Worm (Caenorhabditis elegans) whole organism, L1 larva: ENCODE results near the gene F55F10.3.
A peak's percentile ranks its signal among the peaks of the same experiment; 100 is the strongest.

Experiments used
- C04F5.9 ChIP-seq: sonication (generic microtip); optimal IDR thresholded peaks from 2 replicates; lab custom pipeline; 2016; ENCODE audit warnings: missing genetic modification characterization, missing compliant biosample characterization
- C16A3.4 ChIP-seq: fragments of 150-350 bp; optimal IDR thresholded peaks from 2 replicates; lab custom pipeline; 2014; ENCODE audit warnings: missing biosample characterization, missing genetic modification characterization
- Y116A8C.19 ChIP-seq: sonication (generic microtip); optimal IDR thresholded peaks from 2 replicates; lab custom pipeline; 2016; ENCODE audit warnings: missing compliant biosample characterization, missing genetic modification characterization, borderline replicate concordance
- aly-2 ChIP-seq: fragments of 150-350 bp; optimal IDR thresholded peaks from 2 replicates; lab custom pipeline; 2014; ENCODE audit warnings: missing biosample characterization, missing genetic modification characterization
- ama-1 ChIP-seq: fragments of 150-350 bp; optimal IDR thresholded peaks from 2 replicates; lab custom pipeline; 2014
- blmp-1 ChIP-seq: fragments of 150-350 bp; optimal IDR thresholded peaks from 2 replicates; lab custom pipeline; 2014; ENCODE audit warnings: missing biosample characterization, missing genetic modification characterization
- ceh-8 ChIP-seq: fragments of 200-800 bp; sonication (Bioruptor generic); optimal IDR thresholded peaks from 2 replicates; lab custom pipeline; 2018; ENCODE audit warnings: mild to moderate bottlenecking, missing genetic modification characterization, moderate library complexity, missing compliant biosample characterization
- ceh-82 ChIP-seq, 3 experiments: fragments of 150-350 bp in 1 of 3; sonication (generic microtip) in 2 of 3; optimal IDR thresholded peaks; 2 replicates each; lab custom pipeline; 2014 to 2017; ENCODE audit warnings: missing biosample characterization in 3 of 3, missing genetic modification characterization in 3 of 3
- ceh-90 ChIP-seq: sonication (generic microtip); optimal IDR thresholded peaks from 2 replicates; lab custom pipeline; 2016; ENCODE audit warnings: missing genetic modification characterization, missing compliant biosample characterization
- ces-1 ChIP-seq: fragments of 150-350 bp; optimal IDR thresholded peaks from 2 replicates; lab custom pipeline; 2014; ENCODE audit warnings: missing biosample characterization, missing genetic modification reagents, missing genetic modification characterization
- dpl-1 ChIP-seq, 3 experiments: fragments of 150-350 bp in 2 of 3; sonication (generic microtip) in 1 of 3; optimal IDR thresholded peaks; 2 replicates each; lab custom pipeline; 2014 to 2017; ENCODE audit warnings: missing biosample characterization in 3 of 3, missing genetic modification characterization in 3 of 3, missing genetic modification reagents in 3 of 3
- dsc-1 ChIP-seq: sonication (generic microtip); optimal IDR thresholded peaks from 2 replicates; lab custom pipeline; 2016; ENCODE audit warnings: mild to moderate bottlenecking, missing genetic modification characterization, missing compliant biosample characterization
- efl-1 ChIP-seq, 4 experiments: fragments of 150-350 bp; optimal IDR thresholded peaks in 3 of 4; peaks in 1 of 4; 1 replicate in 1 of 4; 2 replicates in 3 of 4; lab custom pipeline; 2014; ENCODE audit warnings: missing biosample characterization in 2 of 4, missing genetic modification characterization in 2 of 4, missing genetic modification reagents in 2 of 4
- egl-13 ChIP-seq: sonication (generic microtip); optimal IDR thresholded peaks from 2 replicates; lab custom pipeline; 2016; ENCODE audit warnings: missing genotype, missing genetic modification reagents, missing genetic modification characterization, missing compliant biosample characterization
- egl-27 ChIP-seq, 2 experiments: fragments of 150-350 bp in 1 of 2; sonication (generic microtip); optimal IDR thresholded peaks; 3 replicates each; lab custom pipeline; 2017 to 2018; ENCODE audit warnings: missing biosample characterization in 2 of 2, missing genetic modification characterization in 2 of 2, missing genetic modification reagents in 2 of 2
- elt-3 ChIP-seq, 6 experiments: fragments of 150-350 bp in 1 of 6; sonication (generic microtip); optimal IDR thresholded peaks; 2 replicates each; lab custom pipeline; 2017 to 2018; ENCODE audit warnings: missing biosample characterization in 6 of 6, missing genetic modification characterization in 6 of 6, inconsistent platforms in 1 of 6
- ets-5 ChIP-seq: fragments of 200-800 bp; sonication (Bioruptor generic); IDR thresholded peaks from 2 replicates; pipeline ENCODE4 v1.3.6; 2022; ENCODE audit warnings: missing genetic modification characterization, missing compliant biosample characterization
- fkh-8 ChIP-seq: sonication (generic microtip); optimal IDR thresholded peaks from 2 replicates; lab custom pipeline; 2016; ENCODE audit warnings: mild to moderate bottlenecking, missing genetic modification characterization, missing compliant biosample characterization
- grh-1 ChIP-seq: fragments of 200-800 bp; sonication (Bioruptor generic); IDR thresholded peaks from 2 replicates; pipeline ENCODE4 v1.3.6; 2022; ENCODE audit warnings: missing genetic modification reagents, missing genetic modification characterization, missing compliant biosample characterization
- hpl-2 ChIP-seq: fragments of 150-350 bp; optimal IDR thresholded peaks from 2 replicates; lab custom pipeline; 2014; ENCODE audit warnings: missing biosample characterization, missing genetic modification reagents, missing genetic modification characterization
- irx-1 ChIP-seq: sonication (generic microtip); optimal IDR thresholded peaks from 2 replicates; lab custom pipeline; 2016; ENCODE audit warnings: missing genetic modification characterization, missing compliant biosample characterization
- isw-1 ChIP-seq: fragments of 200-800 bp; sonication (Bioruptor generic); IDR thresholded peaks from 2 replicates; pipeline ENCODE4 v1.3.6; 2022; ENCODE audit warnings: missing genetic modification characterization, missing compliant biosample characterization
- lin-13 ChIP-seq: fragments of 150-350 bp; optimal IDR thresholded peaks from 2 replicates; lab custom pipeline; 2014; ENCODE audit warnings: missing biosample characterization, missing genetic modification reagents, missing genetic modification characterization
- lin-14 ChIP-seq: fragments of 200-800 bp; sonication (Bioruptor generic); optimal IDR thresholded peaks from 2 replicates; lab custom pipeline; 2018; ENCODE audit warnings: mild to moderate bottlenecking, missing genetic modification characterization, moderate library complexity, missing compliant biosample characterization
- lin-15B ChIP-seq: fragments of 150-350 bp; sonication (generic microtip); optimal IDR thresholded peaks from 3 replicates; lab custom pipeline; 2014; ENCODE audit warnings: missing biosample characterization, missing genetic modification characterization
- lin-35 ChIP-seq, 2 experiments: fragments of 150-350 bp; optimal IDR thresholded peaks; 2 replicates each; lab custom pipeline; 2014; ENCODE audit warnings: missing biosample characterization in 2 of 2, missing genetic modification characterization in 2 of 2, missing genetic modification reagents in 2 of 2
- lir-3 ChIP-seq: sonication (generic microtip); optimal IDR thresholded peaks from 2 replicates; lab custom pipeline; 2016; ENCODE audit warnings: mild to moderate bottlenecking, missing genetic modification characterization, moderate library complexity, missing compliant biosample characterization; ENCODE audit not compliant: poor library complexity
- lsy-2 ChIP-seq, 2 experiments: fragments of 150-350 bp; optimal IDR thresholded peaks; 2 replicates each; lab custom pipeline; 2014; ENCODE audit warnings: missing biosample characterization in 2 of 2, missing genetic modification characterization in 2 of 2
- mdl-1 ChIP-seq, 2 experiments: fragments of 150-350 bp; optimal IDR thresholded peaks; 2 replicates each; lab custom pipeline; 2014 to 2017; ENCODE audit warnings: missing biosample characterization in 2 of 2, missing genetic modification characterization in 2 of 2, inconsistent platforms in 1 of 2
- mep-1 ChIP-seq: fragments of 150-350 bp; optimal IDR thresholded peaks from 2 replicates; lab custom pipeline; 2014; ENCODE audit warnings: missing biosample characterization, missing genetic modification characterization
- nhr-11 ChIP-seq: fragments of 150-350 bp; optimal IDR thresholded peaks from 2 replicates; lab custom pipeline; 2014; ENCODE audit warnings: missing biosample characterization, missing genetic modification characterization
- nhr-20 ChIP-seq: sonication (generic microtip); optimal IDR thresholded peaks from 2 replicates; lab custom pipeline; 2016; ENCODE audit warnings: mild to moderate bottlenecking, missing genetic modification characterization, missing compliant biosample characterization
- nhr-237 ChIP-seq: fragments of 150-350 bp; optimal IDR thresholded peaks from 2 replicates; lab custom pipeline; 2014; ENCODE audit warnings: missing biosample characterization, missing genetic modification characterization
- nhr-47 ChIP-seq: sonication (generic microtip); optimal IDR thresholded peaks from 2 replicates; lab custom pipeline; 2016; ENCODE audit warnings: mild to moderate bottlenecking, missing genetic modification characterization, moderate library complexity, missing compliant biosample characterization
- nhr-84 ChIP-seq: sonication (generic microtip); optimal IDR thresholded peaks from 2 replicates; lab custom pipeline; 2017; ENCODE audit warnings: missing biosample characterization, missing genetic modification characterization
- nhr-85 ChIP-seq: sonication (generic microtip); peaks from one replicate; lab custom pipeline; 2016; ENCODE audit warnings: missing genetic modification characterization, inconsistent platforms, missing compliant biosample characterization
- nhr-90 ChIP-seq: sonication (generic microtip); optimal IDR thresholded peaks from 2 replicates; lab custom pipeline; 2016; ENCODE audit warnings: mild to moderate bottlenecking, missing genetic modification characterization, missing compliant biosample characterization; ENCODE audit not compliant: poor library complexity
- pax-3 ChIP-seq: fragments of 200-800 bp; sonication (Bioruptor generic); optimal IDR thresholded peaks from 2 replicates; lab custom pipeline; 2018; ENCODE audit warnings: mild to moderate bottlenecking, missing genetic modification characterization, moderate library complexity, missing compliant biosample characterization
- pqm-1 ChIP-seq: sonication (generic microtip); optimal IDR thresholded peaks from 3 replicates; lab custom pipeline; 2017; ENCODE audit warnings: missing biosample characterization, missing genetic modification characterization
- rnt-1 ChIP-seq: sonication (generic microtip); optimal IDR thresholded peaks from 2 replicates; lab custom pipeline; 2016; ENCODE audit warnings: mild to moderate bottlenecking, missing genetic modification characterization, moderate library complexity, missing compliant biosample characterization
- skn-1 ChIP-seq: fragments of 150-350 bp; optimal IDR thresholded peaks from 2 replicates; lab custom pipeline; 2014; ENCODE audit warnings: missing biosample characterization, missing genetic modification characterization
- snpc-4 ChIP-seq: fragments of 150-350 bp; optimal IDR thresholded peaks from 2 replicates; lab custom pipeline; 2014; ENCODE audit warnings: missing biosample characterization, missing genetic modification characterization
- snu-23 ChIP-seq: sonication (generic microtip); optimal IDR thresholded peaks from 2 replicates; lab custom pipeline; 2016; ENCODE audit warnings: missing genetic modification characterization, missing compliant biosample characterization
- tbx-2 ChIP-seq: sonication (generic microtip); optimal IDR thresholded peaks from 2 replicates; lab custom pipeline; 2016; ENCODE audit warnings: missing genetic modification characterization, missing compliant biosample characterization
- tlp-1 ChIP-seq: fragments of 150-350 bp; optimal IDR thresholded peaks from 2 replicates; lab custom pipeline; 2014; ENCODE audit warnings: missing biosample characterization, missing genetic modification characterization
- unc-130 ChIP-seq: fragments of 150-350 bp; optimal IDR thresholded peaks from 2 replicates; lab custom pipeline; 2017; ENCODE audit warnings: missing biosample characterization, missing genetic modification characterization, inconsistent platforms
- unc-30 ChIP-seq: sonication (generic microtip); optimal IDR thresholded peaks from 2 replicates; lab custom pipeline; 2017; ENCODE audit warnings: missing biosample characterization, missing genetic modification characterization
- unc-62 ChIP-seq: fragments of 150-350 bp; optimal IDR thresholded peaks from 2 replicates; lab custom pipeline; 2014; ENCODE audit warnings: missing biosample characterization, missing genetic modification reagents, missing genetic modification characterization
- unc-98 ChIP-seq: fragments of 200-800 bp; sonication (Bioruptor generic); IDR thresholded peaks from 2 replicates; pipeline ENCODE4 v1.3.6; 2022; ENCODE audit warnings: missing genetic modification characterization, missing compliant biosample characterization
- vab-15 ChIP-seq: sonication (generic microtip); optimal IDR thresholded peaks from 2 replicates; lab custom pipeline; 2017; ENCODE audit warnings: missing genotype, mild to moderate bottlenecking, missing genetic modification characterization, missing compliant biosample characterization
- xbp-1 ChIP-seq: sonication (generic microtip); optimal IDR thresholded peaks from 2 replicates; lab custom pipeline; 2016; ENCODE audit warnings: missing genetic modification characterization, missing compliant biosample characterization
- zag-1 ChIP-seq: fragments of 150-350 bp; optimal IDR thresholded peaks from 2 replicates; lab custom pipeline; 2014; ENCODE audit warnings: missing biosample characterization, missing genetic modification characterization
- ztf-4 ChIP-seq: fragments of 150-350 bp; optimal IDR thresholded peaks from 2 replicates; lab custom pipeline; 2014; ENCODE audit warnings: missing biosample characterization, missing genetic modification characterization

F55F10.3 gene

ce11 chrIV:4360497-4360896, 744 bp downstream of the F55F10.3 start, which contains the start of gene F55F10.1:
Gene F55F10.1, plus strand, starts transcription at chrIV:4360837.
- TF ChIP-seq unc-30 (tag; lab: Kevin White, UChicago) (no peak), rnt-1 (tag; lab: Kevin White, UChicago) (peak; percentile 81), unc-130 (tag; lab: Kevin White, UChicago) (peak; percentile 80), tbx-2 (peak; percentile 77), fkh-8 (tag; lab: Kevin White, UChicago) (peak; percentile 27), isw-1 (peak; percentile 64), snu-23 (GFP tag; lab: Kevin White, UChicago) (peak; percentile 84), ceh-8 (no peak), lir-3 (tag; lab: Kevin White, UChicago) (no peak), grh-1 (peak; percentile 49), hpl-2 (GFP tag; lab: Kevin White, UChicago) (no peak), mdl-1 (tag; optimal IDR thresholded peaks at IDR 0.05; lab: Kevin White, UChicago) (peak in 1 of 2 experiments; percentile 19), unc-98 (GFP tag; lab: Robert Waterston, UW) (no peak), lin-13 (peak; percentile 15), nhr-84 (tag; lab: Kevin White, UChicago) (no peak), pqm-1 (tag; lab: Kevin White, UChicago) (no peak), ztf-4 (tag; lab: Kevin White, UChicago) (no peak), nhr-85 (tag; lab: Kevin White, UChicago) (peak; percentile 84), nhr-47 (tag; lab: Kevin White, UChicago) (peak; percentile 86), aly-2 (tag; lab: Kevin White, UChicago) (peak; percentile 11), egl-13 (peak; percentile 17), nhr-20 (tag; lab: Kevin White, UChicago) (peak; percentile 66), C16A3.4 (tag; lab: Kevin White, UChicago) (peak; percentile 48), snpc-4 (tag; lab: Kevin White, UChicago) (peak; percentile 56), nhr-237 (peak; percentile 12), ceh-90 (tag; lab: Kevin White, UChicago) (peak; percentile 29), skn-1 (tag; lab: Kevin White, UChicago) (peak; percentile 60), vab-15 (tag; lab: Kevin White, UChicago) (no peak), zag-1 (tag; lab: Kevin White, UChicago) (peak; percentile 27), tlp-1 (tag; lab: Kevin White, UChicago) (no peak), dsc-1 (tag; lab: Kevin White, UChicago) (no peak), C04F5.9 (peak; percentile 20), lin-14 (GFP tag; lab: Kevin White, UChicago) (no peak), ets-5 (no peak), ceh-82 (tag; optimal IDR thresholded peaks at IDR 0.05; lab: Kevin White, UChicago) (peak; percentile 50 to 78 (median 72)), elt-3 (tag; optimal IDR thresholded peaks at IDR 0.05; lab: Kevin White, UChicago) (peak in 2 of 6 experiments; percentile 8 to 57), mep-1 (tag; lab: Kevin White, UChicago) (peak; percentile 92), ama-1 (no peak), lin-35 (GFP tag; optimal IDR thresholded peaks at IDR 0.05; lab: Kevin White, UChicago) (peak; percentile 81 to 85), Y116A8C.19 (tag; lab: Kevin White, UChicago) (no peak), efl-1 (optimal IDR thresholded peaks at IDR 0.05; lab: Kevin White, UChicago) (peak; percentile 77 to 87), efl-1 (GFP tag; optimal IDR thresholded peaks at IDR 0.05 in 1 of 2; lab: Kevin White, UChicago) (peak; percentile 85 to 98), pax-3 (tag; lab: Kevin White, UChicago) (no peak), ces-1 (GFP tag; lab: Kevin White, UChicago) (no peak), egl-27 (tag; optimal IDR thresholded peaks at IDR 0.05; lab: Kevin White, UChicago) (no peak), irx-1 (tag; lab: Kevin White, UChicago) (peak; percentile 53), blmp-1 (tag; lab: Kevin White, UChicago) (no peak), unc-62 (no peak), nhr-90 (tag; lab: Kevin White, UChicago) (peak; percentile 61), dpl-1 (GFP tag; optimal IDR thresholded peaks at IDR 0.05; lab: Kevin White, UChicago) (peak; percentile 76 to 84 (median 83)), xbp-1 (tag; lab: Kevin White, UChicago) (peak; percentile 79), nhr-11 (tag; lab: Kevin White, UChicago) (peak; percentile 38), lin-15B (tag; lab: Kevin White, UChicago) (peak; percentile 8), lsy-2 (tag; optimal IDR thresholded peaks at IDR 0.05; lab: Kevin White, UChicago) (peak; percentile 85 to 86)
